Fruit fly (Drosophila melanogaster) S2 (cell line): ENCODE results near the gene CG43062.

ENCODE experiments used
- CG8478 ChIP-seq: fragments of >200 bp; optimal IDR thresholded peaks from 2 replicates; lab custom pipeline; 2018
- CTCF ChIP-seq, 2 experiments: fragments of >200 bp; optimal IDR thresholded peaks; 2 replicates each; lab custom pipeline; 2018

Gene CG43062

DNA sequence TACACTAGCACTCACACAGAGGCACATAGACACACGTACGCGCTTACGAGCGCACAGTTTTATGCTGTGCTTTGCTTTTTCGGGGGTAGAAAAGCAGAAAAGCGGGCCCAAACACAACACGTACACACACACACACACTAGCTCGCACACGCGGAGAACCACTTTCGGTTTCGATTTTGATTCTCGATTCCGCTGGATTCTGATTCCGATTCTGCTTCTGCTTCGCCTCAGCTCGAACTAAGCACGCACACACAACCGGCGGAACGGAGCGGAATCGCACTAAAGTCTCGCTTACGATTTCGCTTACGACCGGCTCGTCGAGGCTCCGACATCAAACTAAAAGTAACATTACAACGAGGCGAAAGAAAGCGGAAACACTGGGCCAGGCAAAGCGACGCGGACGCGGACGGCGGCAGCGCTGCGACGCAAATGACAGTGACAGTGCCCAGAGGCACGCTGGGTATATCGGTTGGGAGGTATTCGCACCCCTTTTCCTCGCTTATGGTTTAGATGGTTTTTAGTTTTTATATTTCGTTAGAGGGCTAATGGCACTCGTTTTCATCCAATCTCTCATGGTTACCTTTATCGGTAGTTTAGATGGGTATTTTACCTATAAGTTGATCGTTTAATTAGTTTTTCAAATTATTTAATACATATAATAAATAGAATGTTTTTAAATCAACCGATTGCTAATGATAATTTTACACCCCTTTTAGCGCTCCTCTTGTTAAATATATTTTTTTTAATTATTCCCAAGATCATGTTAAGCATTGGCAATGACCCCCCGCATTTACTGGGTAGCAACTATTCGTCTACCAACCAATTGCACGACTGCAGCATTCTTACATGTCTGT, 28.1 kb downstream of the CG43062 start:
- TF ChIP-seq CTCF (optimal IDR thresholded peaks at IDR 0.05; lab: Kevin White, UChicago) (peak in 1 of 2 experiments; percentile 22), CG8478 (no peak)

DNA sequence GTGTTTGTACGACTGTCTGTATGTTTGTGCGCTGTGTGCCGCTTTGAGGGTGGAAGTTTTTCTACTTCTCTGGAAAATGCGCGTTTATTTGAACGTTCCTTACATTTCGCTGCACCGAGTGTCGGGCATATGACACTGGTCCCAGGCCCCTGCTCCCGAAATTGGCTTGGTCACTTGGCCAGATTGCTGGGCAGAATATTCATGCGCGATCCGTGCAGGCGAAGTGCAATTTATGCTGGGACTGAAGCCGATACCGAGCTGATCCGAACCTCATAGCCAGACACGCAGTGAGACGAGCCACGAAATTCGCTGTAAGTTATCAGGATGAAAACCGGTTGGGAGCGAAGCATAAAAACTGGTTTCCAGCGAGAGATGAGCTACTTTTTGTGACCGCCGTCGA, 28.7 kb downstream of the CG43062 start:
- TF ChIP-seq CTCF (optimal IDR thresholded peaks at IDR 0.05; lab: Kevin White, UChicago) (no peak), CG8478 (no peak)

DNA sequence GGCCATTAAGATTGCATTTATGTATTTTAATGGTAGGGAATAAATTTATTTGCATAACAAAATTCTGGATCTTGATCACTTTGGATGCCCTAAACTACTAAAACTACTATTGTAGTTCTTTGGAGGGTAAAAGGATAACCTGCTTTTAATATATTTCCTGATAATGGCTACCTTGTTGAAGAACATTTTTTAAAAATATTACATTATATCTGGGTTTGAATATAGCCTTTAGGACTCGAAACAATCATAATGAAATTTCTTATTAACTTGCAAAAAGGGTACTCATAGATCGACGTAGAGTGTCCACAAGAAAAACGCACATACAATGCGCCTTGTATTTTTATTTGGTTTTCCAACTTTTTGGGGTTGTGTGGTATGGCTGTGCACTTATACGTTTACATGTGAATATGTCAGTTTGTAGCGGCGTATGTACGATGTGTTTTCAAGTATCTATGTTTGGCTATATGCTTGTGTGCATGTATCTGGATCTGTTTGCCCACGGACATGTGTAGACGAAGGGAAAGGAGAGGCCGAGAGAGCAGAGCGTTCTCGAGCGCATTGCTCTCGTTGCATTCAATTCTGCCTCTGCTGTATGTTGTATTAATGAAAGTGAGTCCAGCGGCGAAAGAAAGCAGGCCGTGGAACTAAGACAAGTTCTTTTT, 29.4 kb downstream of the CG43062 start:
- no peak for TF ChIP-seq CG8478
- TF ChIP-seq CTCF (optimal IDR thresholded peaks at IDR 0.05; lab: Kevin White, UChicago) = no peak

DNA sequence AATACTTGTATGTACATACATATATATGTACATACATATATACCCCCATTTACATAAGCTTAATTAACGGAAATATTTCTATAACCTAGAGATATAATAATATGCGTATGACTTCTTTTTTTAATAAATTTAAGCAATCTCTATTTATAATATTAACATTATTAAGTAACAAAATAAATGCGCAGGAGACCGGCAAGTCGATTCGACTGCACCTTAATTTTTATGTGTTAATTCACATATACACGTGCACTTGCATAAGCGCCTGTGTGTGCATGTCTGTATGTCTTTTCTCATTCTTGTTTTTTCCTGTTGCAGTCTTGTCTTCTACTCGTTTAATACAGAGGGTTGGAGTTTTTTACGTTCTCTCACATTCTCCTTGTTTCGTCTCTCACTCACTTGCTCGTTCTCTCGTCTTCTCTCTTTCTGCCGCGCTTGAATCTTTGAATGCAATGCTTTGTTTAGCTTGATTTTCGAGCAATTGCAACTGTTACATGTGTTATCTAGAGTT, 30.1 kb downstream of the CG43062 start:
- no peak for TF ChIP-seq CG8478
- TF ChIP-seq CTCF (optimal IDR thresholded peaks at IDR 0.05; lab: Kevin White, UChicago) = no peak

DNA sequence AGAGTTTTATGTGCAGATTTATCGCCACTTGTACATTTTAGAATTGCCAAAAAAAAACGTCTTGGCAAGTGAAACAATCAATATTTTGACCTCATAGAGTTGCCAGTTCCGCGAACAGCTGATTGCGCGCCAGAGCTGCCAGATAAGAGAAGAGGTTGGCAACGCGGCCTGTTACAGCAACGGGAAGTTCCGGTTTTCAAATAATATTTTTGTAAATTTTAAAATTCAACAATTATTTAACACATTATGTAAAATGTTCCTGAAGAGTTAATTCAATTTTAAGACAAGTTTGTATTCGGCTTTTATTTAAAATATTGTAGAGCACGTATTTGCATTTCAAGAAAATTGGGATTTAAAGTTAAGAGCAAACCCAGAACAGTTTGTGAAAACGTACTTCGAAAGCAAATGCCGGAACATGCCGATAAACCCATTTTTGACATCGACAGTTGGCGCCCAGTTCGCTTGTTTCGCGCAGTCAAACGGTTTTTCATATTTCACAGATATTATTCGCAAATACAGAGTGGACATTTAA, 36.6 kb downstream of the CG43062 start, which contains the start of the genes prd1 and HisCl1:
prd1 (minus strand) TSS at position 320 of the 532 bp plus-strand sequence.
HisCl1 (plus strand) TSS at position 482 of the 532 bp plus-strand sequence.
- TF ChIP-seq CTCF (optimal IDR thresholded peaks at IDR 0.05; lab: Kevin White, UChicago) (peak in 1 of 2 experiments; percentile 27), CG8478 (no peak)

DNA sequence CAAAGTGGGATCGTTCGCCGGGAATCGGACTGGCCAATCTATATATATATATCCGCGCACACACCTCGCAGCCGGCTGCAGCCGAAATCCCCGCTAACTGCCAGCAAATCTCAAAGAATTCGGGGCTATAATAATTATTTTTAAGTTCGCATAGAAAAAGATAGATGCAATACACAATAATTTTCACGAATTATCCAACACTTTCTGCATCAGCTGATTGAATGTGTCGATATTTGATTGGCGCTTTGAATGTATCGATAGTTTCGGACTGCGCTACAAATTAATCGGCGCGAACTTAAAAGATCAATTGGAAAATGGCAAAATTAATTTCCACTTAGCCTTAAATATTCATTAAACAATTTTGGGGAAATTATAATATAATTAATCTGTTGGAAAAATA, 46.6 kb downstream of the CG43062 start, which contains the start of gene Sbf:
Sbf (minus strand) TSS at position 169 of the 400 bp plus-strand sequence.
- TF ChIP-seq CTCF (optimal IDR thresholded peaks at IDR 0.05; lab: Kevin White, UChicago) = no peak
- no peak for TF ChIP-seq CG8478
